Worm (Caenorhabditis elegans): ENCODE results near the gene vwa-8.

vwa-8 gene

ce11 chrX:13002322-13002721 is 11.1 kb downstream of the vwa-8 start:
- TF ChIP-seq unc-86 (tag; optimal IDR thresholded peaks at IDR 0.05), result no peak
- no peak for TF ChIP-seq ceh-9 (tag; optimal IDR thresholded peaks at IDR 0.05)
- TF ChIP-seq sdc-2 (tag; optimal IDR thresholded peaks at IDR 0.05), result no peak
- TF ChIP-seq K09A11.1 (tag; optimal IDR thresholded peaks at IDR 0.05; ENCODE audit: insufficient read depth), result no peak
- no peak for TF ChIP-seq ceh-18 (tag; optimal IDR thresholded peaks at IDR 0.05)
- no peak for TF ChIP-seq elt-2 (tag; optimal IDR thresholded peaks at IDR 0.05)
- TF ChIP-seq tbx-2 (tag; optimal IDR thresholded peaks at IDR 0.05), result no peak
- no peak for TF ChIP-seq tbx-7 (tag; optimal IDR thresholded peaks at IDR 0.05)
- no peak for TF ChIP-seq pha-2 (tag; optimal IDR thresholded peaks at IDR 0.05)
- no peak for TF ChIP-seq Y22D7AL.16 (tag; optimal IDR thresholded peaks at IDR 0.05)
- no peak for TF ChIP-seq ets-4 (tag; optimal IDR thresholded peaks at IDR 0.05)
- TF ChIP-seq ztf-16 (tag; optimal IDR thresholded peaks at IDR 0.05), result no peak
- no peak for TF ChIP-seq C38D4.7 (GFP tag; optimal IDR thresholded peaks at IDR 0.05)
- no peak for TF ChIP-seq lin-11 (tag; optimal IDR thresholded peaks at IDR 0.05)
- TF ChIP-seq zip-5 (tag; optimal IDR thresholded peaks at IDR 0.05), result no peak

ce11 chrX:13003092-13003491 is 11.8 kb downstream of the vwa-8 start:
- no peak for TF ChIP-seq ceh-2 (tag; optimal IDR thresholded peaks at IDR 0.05)
- TF ChIP-seq fkh-6 (tag; optimal IDR thresholded peaks at IDR 0.05), result no peak
- no peak for TF ChIP-seq unc-86 (tag; optimal IDR thresholded peaks at IDR 0.05)
- TF ChIP-seq ahr-1 (tag; optimal IDR thresholded peaks at IDR 0.05), result no peak
- no peak for TF ChIP-seq sox-2 (GFP tag; IDR thresholded peaks at IDR 0.05)
- TF ChIP-seq Y22D7AL.16 (tag; optimal IDR thresholded peaks at IDR 0.05), result no peak
- TF ChIP-seq unc-3 (GFP tag; conservative IDR thresholded peaks at IDR 0.05), result no peak
- TF ChIP-seq unc-3 (tag; optimal IDR thresholded peaks at IDR 0.05), result no peak
- TF ChIP-seq pax-1 (tag; optimal IDR thresholded peaks at IDR 0.05), result no peak
- TF ChIP-seq odd-2 (tag; optimal IDR thresholded peaks at IDR 0.05), result no peak
- TF ChIP-seq ceh-30 (tag; optimal IDR thresholded peaks at IDR 0.05), result no peak

- no peak for TF ChIP-seq K09A11.1 (tag; optimal IDR thresholded peaks at IDR 0.05; ENCODE audit: insufficient read depth)
- TF ChIP-seq hlh-13 (GFP tag; optimal IDR thresholded peaks at IDR 0.05), result no peak
- TF ChIP-seq nhr-232 (tag; optimal IDR thresholded peaks at IDR 0.05), result no peak
- no peak for TF ChIP-seq tbx-2 (tag; optimal IDR thresholded peaks at IDR 0.05)
- TF ChIP-seq hlh-15 (tag; optimal IDR thresholded peaks at IDR 0.05), result no peak
- TF ChIP-seq ama-1 (optimal IDR thresholded peaks at IDR 0.05), result no peak
- no peak for TF ChIP-seq Y22D7AL.16 (tag; optimal IDR thresholded peaks at IDR 0.05)
- no peak for TF ChIP-seq odd-2 (tag; optimal IDR thresholded peaks at IDR 0.05)
- no peak for TF ChIP-seq pha-2 (tag; optimal IDR thresholded peaks at IDR 0.05)
- TF ChIP-seq ceh-9 (tag; optimal IDR thresholded peaks at IDR 0.05), result no peak
- no peak for TF ChIP-seq pros-1 (tag; optimal IDR thresholded peaks at IDR 0.05)
- TF ChIP-seq sox-4 (tag; optimal IDR thresholded peaks at IDR 0.05), result no peak
Observed at ce11 chrX:13004491-13005093, 13.3 kb downstream of the vwa-8 start.

- TF ChIP-seq C08G9.2 (tag; optimal IDR thresholded peaks at IDR 0.05) (no peak), hlh-6 (tag; optimal IDR thresholded peaks at IDR 0.05) (no peak), zip-5 (tag; optimal IDR thresholded peaks at IDR 0.05) (no peak), ceh-48 (tag; optimal IDR thresholded peaks at IDR 0.05) (no peak), sox-4 (tag; optimal IDR thresholded peaks at IDR 0.05) (no peak), ceh-2 (tag; optimal IDR thresholded peaks at IDR 0.05) (no peak), pag-3 (tag; optimal IDR thresholded peaks at IDR 0.05; ENCODE audit: borderline replicate concordance) (no peak), gmeb-2 (tag; optimal IDR thresholded peaks at IDR 0.05) (no peak), fax-1 (tag; optimal IDR thresholded peaks at IDR 0.05) (no peak), ahr-1 (tag; optimal IDR thresholded peaks at IDR 0.05) (no peak), F13H6.1 (tag; optimal IDR thresholded peaks at IDR 0.05) (no peak), ref-2 (tag; optimal IDR thresholded peaks at IDR 0.05) (no peak), ceh-18 (tag; optimal IDR thresholded peaks at IDR 0.05) (no peak), che-1 (tag; optimal IDR thresholded peaks at IDR 0.05) (no peak)
Observed at ce11 chrX:13005730-13006129, 14.5 kb downstream of the vwa-8 start.

All from whole organism, late embryonic.